Worm (Caenorhabditis elegans): Measurements from ENCODE around the gene paqr-2.
A peak's percentile ranks its signal among the peaks of the same experiment; 100 is the strongest.

paqr-2 gene

ce11 chrIII:5340530-5340929 is 39.2 kb downstream of the paqr-2 start:
- TF ChIP-seq bed-1 (GFP tag; IDR thresholded peaks at IDR 0.05) (no peak), cebp-2 (GFP tag; IDR thresholded peaks at IDR 0.05) (no peak), egl-44 (GFP tag; IDR thresholded peaks at IDR 0.05) (no peak), let-526 (GFP tag; IDR thresholded peaks at IDR 0.05) (no peak), madf-10 (tag; optimal IDR thresholded peaks at IDR 0.05) (no peak), attf-3 (GFP tag; conservative IDR thresholded peaks at IDR 0.05) (no peak), hlh-12 (tag; optimal IDR thresholded peaks at IDR 0.05) (no peak), mxl-1 (tag; optimal IDR thresholded peaks at IDR 0.05) (no peak), nhr-27 (tag; optimal IDR thresholded peaks at IDR 0.05) (no peak), rec-8 (tag; optimal IDR thresholded peaks at IDR 0.05) (no peak), C06A6.2 (GFP tag; conservative IDR thresholded peaks at IDR 0.05) (no peak), F52B5.7 (tag; optimal IDR thresholded peaks at IDR 0.05) (no peak), nhr-90 (tag; optimal IDR thresholded peaks at IDR 0.05) (no peak), ztf-18 (tag; optimal IDR thresholded peaks at IDR 0.05) (no peak), ceh-91 (GFP tag; IDR thresholded peaks at IDR 0.05) (no peak), hlh-26 (GFP tag; conservative IDR thresholded peaks at IDR 0.05) (no peak), hmg-1.2 (GFP tag; IDR thresholded peaks at IDR 0.05) (no peak)

- no peak for TF ChIP-seq sdz-38 (tag; optimal IDR thresholded peaks at IDR 0.05)
- no peak for TF ChIP-seq madf-3 (GFP tag; IDR thresholded peaks at IDR 0.05)
- no peak for TF ChIP-seq xnd-1 (tag; optimal IDR thresholded peaks at IDR 0.05)
- TF ChIP-seq nhr-27 (tag; optimal IDR thresholded peaks at IDR 0.05): no peak
- TF ChIP-seq lir-1 (GFP tag; conservative IDR thresholded peaks at IDR 0.05): no peak
- TF ChIP-seq pha-4 (tag; optimal IDR thresholded peaks at IDR 0.05): no peak
- no peak for TF ChIP-seq mxl-1 (tag; optimal IDR thresholded peaks at IDR 0.05)
- no peak for TF ChIP-seq lin-54 (GFP tag; optimal IDR thresholded peaks at IDR 0.05)
- no peak for TF ChIP-seq C17E4.6 (GFP tag; IDR thresholded peaks at IDR 0.05)
- TF ChIP-seq T26A5.8 (tag; optimal IDR thresholded peaks at IDR 0.05): no peak
- no peak for TF ChIP-seq ceh-58 (GFP tag; IDR thresholded peaks at IDR 0.05)
- no peak for TF ChIP-seq gei-17 (GFP tag; optimal IDR thresholded peaks at IDR 0.05)
- TF ChIP-seq aptf-2 (GFP tag; conservative IDR thresholded peaks at IDR 0.05): no peak
- no peak for TF ChIP-seq aptf-3 (GFP tag; IDR thresholded peaks at IDR 0.05)
- TF ChIP-seq tlf-1 (GFP tag; optimal IDR thresholded peaks at IDR 0.05): no peak
- no peak for TF ChIP-seq D2030.7 (GFP tag; IDR thresholded peaks at IDR 0.05)
- TF ChIP-seq lin-40 (tag; optimal IDR thresholded peaks at IDR 0.05): no peak
- no peak for TF ChIP-seq atf-7 (tag; optimal IDR thresholded peaks at IDR 0.05)
- no peak for TF ChIP-seq unc-130 (GFP tag; optimal IDR thresholded peaks at IDR 0.05)
These were observed 40.9 kb downstream of the paqr-2 start for ce11 chrIII:5338787-5339186.

- no peak for TF ChIP-seq madf-10 (tag; optimal IDR thresholded peaks at IDR 0.05)
- no peak for TF ChIP-seq ceh-79 (tag; optimal IDR thresholded peaks at IDR 0.05)
- TF ChIP-seq K12H6.12 (tag; optimal IDR thresholded peaks at IDR 0.05): no peak
- TF ChIP-seq hlh-12 (tag; optimal IDR thresholded peaks at IDR 0.05): no peak
- no peak for TF ChIP-seq T07F8.4 (tag; optimal IDR thresholded peaks at IDR 0.05)
- TF ChIP-seq Y67H2A.10 (GFP tag; conservative IDR thresholded peaks at IDR 0.05): no peak
- TF ChIP-seq nhr-27 (tag; optimal IDR thresholded peaks at IDR 0.05): no peak
- 0 out of 2 replicates have a peak, but pooled peaks have one; percentile 13 for TF ChIP-seq cebp-1 (GFP tag; IDR thresholded peaks at IDR 0.05)
- no peak for TF ChIP-seq cebp-1 (tag; optimal IDR thresholded peaks at IDR 0.05)
- TF ChIP-seq sdz-38 (tag; optimal IDR thresholded peaks at IDR 0.05): no peak
- no peak for TF ChIP-seq lsl-1 (GFP tag; optimal IDR thresholded peaks at IDR 0.05)
- no peak for TF ChIP-seq akir-1 (GFP tag; optimal IDR thresholded peaks at IDR 0.05)
- TF ChIP-seq dox-1 (GFP tag; IDR thresholded peaks at IDR 0.05): 0 out of 2 replicates have a peak, but pooled peaks have one; percentile 28
- no peak for TF ChIP-seq let-607 (tag; optimal IDR thresholded peaks at IDR 0.05)
- no peak for TF ChIP-seq lir-1 (GFP tag; conservative IDR thresholded peaks at IDR 0.05)
- no peak for TF ChIP-seq C06A6.2 (GFP tag; conservative IDR thresholded peaks at IDR 0.05)
- TF ChIP-seq nhr-80 (tag; optimal IDR thresholded peaks at IDR 0.05): peak; percentile 60
- TF ChIP-seq sea-2 (GFP tag; IDR thresholded peaks at IDR 0.05): no peak
- no peak for TF ChIP-seq nfyb-1 (GFP tag; IDR thresholded peaks at IDR 0.05)
- no peak for TF ChIP-seq ets-4 (GFP tag; optimal IDR thresholded peaks at IDR 0.05)
These were observed 45.1 kb downstream of the paqr-2 start for ce11 chrIII:5334517-5335049.
